Fruit fly (Drosophila melanogaster) whole organism, embryonic: Measurements from ENCODE around the gene CG42751.

ENCODE experiments used
- CG10267 ChIP-seq: fragments of 200-800 bp; sonication (Bioruptor generic); optimal IDR thresholded peaks from 2 replicates; lab custom pipeline; 2018; ENCODE audit warnings: missing biosample characterization, mild to moderate bottlenecking, missing genetic modification characterization, moderate library complexity
- CG11695 ChIP-seq: fragments of 200-800 bp; sonication (Bioruptor generic); IDR thresholded peaks from 3 replicates; pipeline ENCODE4 v1.3.6; 2022; ENCODE audit warnings: missing biosample characterization, missing genetic modification characterization
- CG1529 ChIP-seq: fragments of 200-800 bp; sonication (Bioruptor generic); optimal IDR thresholded peaks from 3 replicates; lab custom pipeline; 2018; ENCODE audit warnings: missing biosample characterization, missing genetic modification characterization
- CG17912 ChIP-seq: fragments of 200-800 bp; sonication (Bioruptor generic); optimal IDR thresholded peaks from 2 replicates; lab custom pipeline; 2018; ENCODE audit warnings: missing biosample characterization, mild to moderate bottlenecking, missing genetic modification characterization
- CG18262 ChIP-seq: fragments of 200-800 bp; optimal IDR thresholded peaks from 3 replicates; lab custom pipeline; 2019; ENCODE audit warnings: missing biosample characterization, mild to moderate bottlenecking, missing genetic modification characterization, moderate library complexity
- CG18476 ChIP-seq: fragments of 200-800 bp; sonication (Bioruptor generic); optimal IDR thresholded peaks from 2 replicates; lab custom pipeline; 2016; ENCODE audit warnings: missing biosample characterization, mild to moderate bottlenecking, missing genetic modification characterization
- CG3163 ChIP-seq: fragments of 200-800 bp; sonication (Bioruptor generic); optimal IDR thresholded peaks from 3 replicates; lab custom pipeline; 2016; ENCODE audit warnings: missing biosample characterization, missing genetic modification characterization
- CG33557 ChIP-seq: fragments of 200-800 bp; sonication (Bioruptor generic); optimal IDR thresholded peaks from 2 replicates; lab custom pipeline; 2019; ENCODE audit warnings: missing biosample characterization, mild to moderate bottlenecking, missing genetic modification characterization, moderate library complexity
- CG34224 ChIP-seq: fragments of 200-800 bp; sonication (Bioruptor generic); IDR thresholded peaks from 3 replicates; pipeline ENCODE4 v1.3.6; 2022; ENCODE audit warnings: missing biosample characterization, missing genetic modification characterization; ENCODE audit not compliant: partially characterized antibody
- CG3726 ChIP-seq: fragments of 200-800 bp; sonication (Bioruptor generic); IDR thresholded peaks from 3 replicates; pipeline ENCODE4, ENCODE4 v1.3.6; 2022; ENCODE audit warnings: missing biosample characterization, missing genetic modification characterization
- CG6765 ChIP-seq: fragments of 200-800 bp; sonication (Bioruptor generic); optimal IDR thresholded peaks from 3 replicates; lab custom pipeline; 2017; ENCODE audit warnings: missing biosample characterization, mild to moderate bottlenecking, missing genetic modification characterization
- CG9817 ChIP-seq: fragments of 200-800 bp; sonication (Bioruptor generic); optimal IDR thresholded peaks from 2 replicates; lab custom pipeline; 2018; ENCODE audit warnings: missing biosample characterization, mild to moderate bottlenecking, missing genetic modification characterization, moderate library complexity
- Dll ChIP-seq: fragments of 200-800 bp; sonication (Bioruptor generic); IDR thresholded peaks from 4 replicates; pipeline ENCODE4 v1.3.6; 2022; ENCODE audit warnings: missing biosample characterization, missing genetic modification characterization; ENCODE audit not compliant: partially characterized antibody
- Dref ChIP-seq: fragments of 200-800 bp; sonication (Bioruptor generic); IDR thresholded peaks from 2 replicates; pipeline ENCODE4 v1.3.6; 2022; ENCODE audit warnings: missing biosample characterization, missing genetic modification characterization
- Eip74EF ChIP-seq, 2 experiments: fragments of 200-800 bp in 1 of 2; fragments of >200 bp in 1 of 2; sonication (Bioruptor generic) in 1 of 2; optimal IDR thresholded peaks; 2 replicates each; lab custom pipeline; 2017 to 2019; ENCODE audit warnings: missing biosample characterization in 2 of 2, missing genetic modification characterization in 2 of 2, mild to moderate bottlenecking in 1 of 2, moderate library complexity in 1 of 2
- H15 ChIP-seq: fragments of 200-800 bp; sonication (Bioruptor generic); IDR thresholded peaks from 3 replicates; pipeline ENCODE4 v1.3.6; 2022; ENCODE audit warnings: missing biosample characterization, missing genetic modification characterization
- HHEX ChIP-seq: fragments of 200-800 bp; sonication (Bioruptor generic); optimal IDR thresholded peaks from 3 replicates; lab custom pipeline; 2017; ENCODE audit warnings: missing biosample characterization, mild to moderate bottlenecking, missing genetic modification characterization, missing genetic modification reagents
- HLH3B ChIP-seq: fragments of 200-800 bp; sonication (Bioruptor generic); IDR thresholded peaks from 2 replicates; pipeline ENCODE4 v1.3.6; 2022; ENCODE audit warnings: missing biosample characterization, missing genetic modification characterization
- Hr51 ChIP-seq, 2 experiments: fragments of 200-800 bp; sonication (Bioruptor generic); optimal IDR thresholded peaks; 2 replicates in 1 of 2; 3 replicates in 1 of 2; lab custom pipeline; 2016 to 2018; ENCODE audit warnings: missing biosample characterization in 2 of 2, missing genetic modification characterization in 2 of 2, mild to moderate bottlenecking in 1 of 2, moderate library complexity in 1 of 2
- Med ChIP-seq: fragments of 200-800 bp; sonication (Bioruptor generic); peaks from one replicate; lab custom pipeline; 2016; ENCODE audit warnings: missing biosample characterization, missing genetic modification characterization, mild to moderate bottlenecking, inconsistent platforms, moderate library complexity
- Myb ChIP-seq: fragments of 200-800 bp; sonication (Bioruptor generic); optimal IDR thresholded peaks from 2 replicates; lab custom pipeline; 2016; ENCODE audit warnings: missing biosample characterization, missing genetic modification characterization
- Nf-YA ChIP-seq: fragments of 200-800 bp; sonication (Bioruptor generic); IDR thresholded peaks from 2 replicates; pipeline ENCODE4 v1.3.6; 2022; ENCODE audit warnings: missing biosample characterization, missing genetic modification characterization
- Nf-YC ChIP-seq: fragments of 200-800 bp; optimal IDR thresholded peaks from 3 replicates; lab custom pipeline; 2019; ENCODE audit warnings: missing biosample characterization, mild to moderate bottlenecking, missing genetic modification characterization, moderate library complexity
- Pdp1 ChIP-seq, 2 experiments: fragments of 200-800 bp; sonication (Bioruptor generic); optimal IDR thresholded peaks; 3 replicates each; lab custom pipeline; 2016; ENCODE audit warnings: missing biosample characterization in 2 of 2, missing genetic modification characterization in 2 of 2, mild to moderate bottlenecking in 1 of 2, moderate library complexity in 1 of 2
- Rfx ChIP-seq: fragments of 200-800 bp; sonication (Bioruptor generic); IDR thresholded peaks from 2 replicates; pipeline ENCODE4 v1.3.6; 2022; ENCODE audit warnings: missing biosample characterization, missing genetic modification characterization
- Sox100B ChIP-seq: fragments of 200-800 bp; sonication (Bioruptor generic); optimal IDR thresholded peaks from 3 replicates; lab custom pipeline; 2018; ENCODE audit warnings: missing biosample characterization, mild to moderate bottlenecking, missing genetic modification characterization
- Spps ChIP-seq: fragments of 200-800 bp; sonication (Bioruptor generic); optimal IDR thresholded peaks from 2 replicates; lab custom pipeline; 2018; ENCODE audit warnings: missing biosample characterization, mild to moderate bottlenecking, missing genetic modification characterization
- Sry-β ChIP-seq: fragments of 200-800 bp; sonication (Bioruptor generic); optimal IDR thresholded peaks from 2 replicates; lab custom pipeline; 2018; ENCODE audit warnings: missing biosample characterization, mild to moderate bottlenecking, missing genetic modification characterization, moderate library complexity
- Trl ChIP-seq, 3 experiments: fragments of >200 bp in 2 of 3; fragments of 200-800 bp in 1 of 3; sonication (Bioruptor generic) in 1 of 3; optimal IDR thresholded peaks; 2 replicates in 1 of 3; 3 replicates in 2 of 3; lab custom pipeline; 2016 to 2017; ENCODE audit warnings: missing biosample characterization in 1 of 3, missing genetic modification characterization in 1 of 3
- amos ChIP-seq: fragments of 200-800 bp; sonication (Bioruptor generic); IDR thresholded peaks from 2 replicates; pipeline ENCODE4 v1.3.6; 2022; ENCODE audit warnings: missing biosample characterization, missing genetic modification characterization; ENCODE audit not compliant: partially characterized antibody
- ase ChIP-seq: fragments of 200-800 bp; sonication (Bioruptor generic); IDR thresholded peaks from 3 replicates; pipeline ENCODE4 v1.3.6; 2022; ENCODE audit warnings: missing biosample characterization, missing genetic modification characterization
- crp ChIP-seq, 2 experiments: fragments of 200-800 bp; sonication (Bioruptor generic); optimal IDR thresholded peaks; 2 replicates in 1 of 2; 3 replicates in 1 of 2; lab custom pipeline; 2017; ENCODE audit warnings: missing biosample characterization in 2 of 2, missing genetic modification characterization in 2 of 2, mild to moderate bottlenecking in 1 of 2, moderate library complexity in 1 of 2
- dimm ChIP-seq: fragments of 200-800 bp; sonication (Bioruptor generic); IDR thresholded peaks from 2 replicates; pipeline ENCODE4 v1.3.6; 2022; ENCODE audit warnings: missing biosample characterization, missing genetic modification characterization
- ewg ChIP-seq: fragments of 200-800 bp; sonication (Bioruptor generic); optimal IDR thresholded peaks from 3 replicates; lab custom pipeline; 2017; ENCODE audit warnings: mild to moderate bottlenecking, missing biosample characterization, missing genetic modification reagents, missing genetic modification characterization
- gsb ChIP-seq: fragments of 200-800 bp; sonication (Bioruptor generic); IDR thresholded peaks from 2 replicates; pipeline ENCODE4 v1.3.6; 2022; ENCODE audit warnings: missing biosample characterization, missing genetic modification characterization
- gsb-n ChIP-seq: fragments of 200-800 bp; sonication (Bioruptor generic); optimal IDR thresholded peaks from 3 replicates; lab custom pipeline; 2018; ENCODE audit warnings: missing biosample characterization, mild to moderate bottlenecking, missing genetic modification characterization
- insv ChIP-seq, 2 experiments: fragments of 200-800 bp; sonication (Bioruptor generic); optimal IDR thresholded peaks; 3 replicates each; lab custom pipeline; 2016 to 2018; ENCODE audit warnings: missing biosample characterization in 2 of 2, missing genetic modification characterization in 2 of 2
- kah ChIP-seq: fragments of 200-800 bp; sonication (Bioruptor generic); optimal IDR thresholded peaks from 2 replicates; lab custom pipeline; 2018; ENCODE audit warnings: missing biosample characterization, mild to moderate bottlenecking, missing genetic modification characterization
- psq ChIP-seq: fragments of 200-800 bp; sonication (Bioruptor generic); optimal IDR thresholded peaks from 2 replicates; lab custom pipeline; 2017; ENCODE audit warnings: missing biosample characterization, missing genetic modification characterization
- schlank ChIP-seq: fragments of 200-800 bp; sonication (Bioruptor generic); optimal IDR thresholded peaks from 2 replicates; lab custom pipeline; 2018; ENCODE audit warnings: missing biosample characterization, mild to moderate bottlenecking, missing genetic modification characterization
- sd ChIP-seq: fragments of 200-800 bp; sonication (Bioruptor generic); optimal IDR thresholded peaks from 3 replicates; lab custom pipeline; 2018; ENCODE audit warnings: missing biosample characterization, mild to moderate bottlenecking, missing genetic modification characterization, moderate library complexity
- shn ChIP-seq: fragments of 200-800 bp; sonication (Bioruptor generic); optimal IDR thresholded peaks from 3 replicates; lab custom pipeline; 2016; ENCODE audit warnings: missing biosample characterization, missing genetic modification characterization
- slou ChIP-seq: fragments of 200-800 bp; sonication (Bioruptor generic); optimal IDR thresholded peaks from 3 replicates; lab custom pipeline; 2016; ENCODE audit warnings: missing biosample characterization, missing genetic modification characterization
- stc ChIP-seq: fragments of 200-800 bp; sonication (Bioruptor generic); IDR thresholded peaks from 2 replicates; pipeline ENCODE4 v1.3.6; 2022; ENCODE audit warnings: missing biosample characterization, missing genetic modification characterization
- sug ChIP-seq: fragments of 200-800 bp; optimal IDR thresholded peaks from 2 replicates; lab custom pipeline; 2019; ENCODE audit warnings: missing biosample characterization, mild to moderate bottlenecking, missing genetic modification characterization, moderate library complexity
- vfl ChIP-seq: fragments of 200-800 bp; sonication (Bioruptor generic); optimal IDR thresholded peaks from 2 replicates; lab custom pipeline; 2016; ENCODE audit warnings: missing biosample characterization, missing genetic modification characterization
- yki ChIP-seq: fragments of >200 bp; optimal IDR thresholded peaks from 3 replicates; lab custom pipeline; 2018

The CG42751 gene

dm6 chr2L:11853130-11853529, at the start of gene CG42751:
TSS of gene CG42751 (plus strand) at chr2L:11853430.
- TF ChIP-seq CG3726 (no peak), Myb (GFP tag; lab: Kevin White, UChicago) (no peak), CG9817 (tag; lab: Kevin White, UChicago) (no peak), Nf-YA (no peak), stc (GFP tag; lab: Robert Waterston, UW) (no peak), CG18262 (tag; lab: Kevin White, UChicago) (no peak), CG10267 (tag; lab: Kevin White, UChicago) (no peak), ase (GFP tag; lab: Robert Waterston, UW) (no peak), slou (GFP tag; lab: Kevin White, UChicago) (no peak), Sox100B (GFP tag; lab: Kevin White, UChicago) (no peak), schlank (tag; lab: Kevin White, UChicago) (no peak), CG17912 (GFP tag; lab: Kevin White, UChicago) (no peak), HLH3B (GFP tag; lab: Robert Waterston, UW) (no peak), shn (GFP tag; lab: Kevin White, UChicago) (no peak), crp (GFP tag; optimal IDR thresholded peaks at IDR 0.05; lab: Kevin White, UChicago) (no peak), dimm (GFP tag; lab: Robert Waterston, UW) (no peak), kah (GFP tag; lab: Kevin White, UChicago) (no peak), H15 (GFP tag; lab: Robert Waterston, UW) (no peak), CG1529 (no peak), CG18476 (GFP tag; lab: Kevin White, UChicago) (no peak)

- TF ChIP-seq CG33557 (GFP tag; lab: Kevin White, UChicago) (no peak), yki (peak; percentile 33), gsb-n (tag; lab: Kevin White, UChicago) (no peak), Nf-YC (tag; lab: Kevin White, UChicago) (peak; percentile 66), insv (GFP tag; optimal IDR thresholded peaks at IDR 0.05; lab: Kevin White, UChicago) (peak in 1 of 2 experiments; percentile 32), HHEX (GFP tag; lab: Kevin White, UChicago) (no peak), ewg (GFP tag; lab: Kevin White, UChicago) (peak; percentile 86), Spps (tag; lab: Kevin White, UChicago) (no peak), psq (GFP tag; lab: Kevin White, UChicago) (peak; percentile 6), Sry-β (no peak), Dll (GFP tag; lab: Robert Waterston, UW) (0 out of 4 replicates have a peak, but pooled peaks have one; percentile 23), Rfx (GFP tag; lab: Robert Waterston, UW) (0 out of 2 replicates have a peak, but pooled peaks have one; percentile 5), amos (GFP tag; lab: Robert Waterston, UW) (no peak), CG6765 (GFP tag; lab: Kevin White, UChicago) (no peak), CG11695 (0 out of 3 replicates have a peak, but pooled peaks have one; percentile 31), sug (tag; lab: Kevin White, UChicago) (no peak), gsb (GFP tag; lab: Robert Waterston, UW) (no peak), vfl (no peak), sd (tag; lab: Kevin White, UChicago) (no peak), Trl (optimal IDR thresholded peaks at IDR 0.05; lab: Kevin White, UChicago) (peak; percentile 75 to 86), Trl (GFP tag; optimal IDR thresholded peaks at IDR 0.05; lab: Kevin White, UChicago) (no peak), Hr51 (GFP tag; optimal IDR thresholded peaks at IDR 0.05; lab: Kevin White, UChicago) (no peak), Eip74EF (GFP tag; optimal IDR thresholded peaks at IDR 0.05; lab: Kevin White, UChicago) (no peak), Med (peak; percentile 59), CG3163 (GFP tag; lab: Kevin White, UChicago) (peak; percentile 35), Pdp1 (GFP tag; optimal IDR thresholded peaks at IDR 0.05; lab: Kevin White, UChicago) (no peak), Nf-YA (no peak), CG34224 (GFP tag; lab: Robert Waterston, UW) (0 out of 3 replicates have a peak, but pooled peaks have one; percentile 33), Dref (GFP tag; lab: Robert Waterston, UW) (no peak)
These were observed 48.8 kb upstream of the CG42751 start for dm6 chr2L:11804228-11805044.
